Worm (Caenorhabditis elegans) whole organism, L3 larva: ENCODE results near the gene bet-2.

ENCODE experiments used
- nfya-1 ChIP-seq: sonication (generic microtip); optimal IDR thresholded peaks from 2 replicates; lab custom pipeline; 2017; ENCODE audit warnings: missing genetic modification characterization, mild to moderate bottlenecking, missing compliant biosample characterization, antibody characterized with exemption, moderate library complexity; ENCODE audit not compliant: insufficient read depth
- nhr-12 ChIP-seq: fragments of 150-350 bp; optimal IDR thresholded peaks from 2 replicates; lab custom pipeline; 2014; ENCODE audit warnings: missing biosample characterization, missing genetic modification characterization
- unc-39 ChIP-seq: sonication (generic microtip); optimal IDR thresholded peaks from 4 replicates; lab custom pipeline; 2017; ENCODE audit warnings: missing biosample characterization, missing genetic modification characterization
- ztf-11 ChIP-seq: fragments of 150-350 bp; optimal IDR thresholded peaks from 2 replicates; lab custom pipeline; 2014; ENCODE audit warnings: missing biosample characterization, missing genetic modification characterization

DNA sequence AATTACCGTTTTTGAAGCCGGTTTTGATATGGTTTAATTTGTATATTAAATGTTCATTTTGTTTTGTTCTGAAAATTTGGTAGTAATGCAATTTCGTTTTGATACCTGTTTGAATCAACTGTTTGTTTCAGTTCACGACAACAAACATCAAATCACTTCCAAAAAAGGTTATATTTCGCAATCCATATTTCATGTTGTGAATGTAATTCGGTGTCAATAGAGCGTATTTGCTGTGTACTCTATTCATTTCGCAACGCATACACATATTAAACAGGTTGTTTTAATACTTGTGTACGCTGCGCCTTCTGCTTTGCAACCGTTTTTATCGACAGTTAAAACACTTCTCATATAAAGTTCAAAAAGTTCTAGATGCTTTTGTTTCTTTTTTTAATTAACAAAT, 7.3 kb downstream of the bet-2 start:
- TF ChIP-seq nhr-12: no peak
- TF ChIP-seq ztf-11 (tag; lab: Kevin White, UChicago): no peak
- no peak for TF ChIP-seq unc-39 (tag; lab: Kevin White, UChicago)
- TF ChIP-seq nfya-1: peak; percentile 35
